Fruit fly (Drosophila melanogaster) whole organism, embryonic: ENCODE measurements around the gene CG42716.

Source experiments
- Antp ChIP-seq: fragments of 200-800 bp; sonication (Bioruptor generic); optimal IDR thresholded peaks from 3 replicates; lab custom pipeline; 2016; ENCODE audit warnings: missing biosample characterization, missing genetic modification characterization
- Bdp1 ChIP-seq: fragments of 200-800 bp; sonication (Bioruptor generic); optimal IDR thresholded peaks from 3 replicates; lab custom pipeline; 2016; ENCODE audit warnings: missing biosample characterization, missing genetic modification characterization
- CG16813 ChIP-seq: fragments of 200-800 bp; sonication (Bioruptor generic); IDR thresholded peaks from 3 replicates; pipeline ENCODE4 v1.3.6; 2022; ENCODE audit warnings: missing biosample characterization, missing genetic modification characterization; ENCODE audit not compliant: partially characterized antibody
- CG33557 ChIP-seq: fragments of 200-800 bp; sonication (Bioruptor generic); optimal IDR thresholded peaks from 2 replicates; lab custom pipeline; 2019; ENCODE audit warnings: missing biosample characterization, mild to moderate bottlenecking, missing genetic modification characterization, moderate library complexity
- CG4328 ChIP-seq: fragments of 200-800 bp; sonication (Bioruptor generic); optimal IDR thresholded peaks from 3 replicates; lab custom pipeline; 2017; ENCODE audit warnings: missing biosample characterization, missing genetic modification reagents, missing genetic modification characterization
- Poxn ChIP-seq: fragments of 200-800 bp; sonication (Bioruptor generic); IDR thresholded peaks from 2 replicates; pipeline ENCODE4 v1.3.6; 2022; ENCODE audit warnings: missing biosample characterization, missing genetic modification characterization
- Sry-β ChIP-seq: fragments of 200-800 bp; sonication (Bioruptor generic); optimal IDR thresholded peaks from 2 replicates; lab custom pipeline; 2018; ENCODE audit warnings: missing biosample characterization, mild to moderate bottlenecking, missing genetic modification characterization, moderate library complexity
- Vsx1 ChIP-seq: fragments of 200-800 bp; sonication (Bioruptor generic); optimal IDR thresholded peaks from 2 replicates; lab custom pipeline; 2017; ENCODE audit warnings: missing biosample characterization, mild to moderate bottlenecking, missing genetic modification characterization, missing genetic modification reagents
- YL-1 ChIP-seq: fragments of 200-800 bp; sonication (Bioruptor generic); optimal IDR thresholded peaks from 3 replicates; lab custom pipeline; 2017; ENCODE audit warnings: missing biosample characterization, mild to moderate bottlenecking, missing genetic modification characterization
- gsb-n ChIP-seq: fragments of 200-800 bp; sonication (Bioruptor generic); optimal IDR thresholded peaks from 3 replicates; lab custom pipeline; 2018; ENCODE audit warnings: missing biosample characterization, mild to moderate bottlenecking, missing genetic modification characterization
- klu ChIP-seq: fragments of 200-800 bp; sonication (Bioruptor generic); IDR thresholded peaks from 2 replicates; pipeline ENCODE4 v1.3.6; 2022; ENCODE audit warnings: missing biosample characterization, missing genetic modification characterization
- knrl ChIP-seq: fragments of 200-800 bp; sonication (Bioruptor generic); IDR thresholded peaks from 3 replicates; pipeline ENCODE4 v1.3.6; 2022; ENCODE audit warnings: missing biosample characterization, missing genetic modification characterization; ENCODE audit not compliant: partially characterized antibody
- scrt ChIP-seq: fragments of 200-800 bp; sonication (Bioruptor generic); optimal IDR thresholded peaks from 2 replicates; lab custom pipeline; 2018; ENCODE audit warnings: missing biosample characterization, mild to moderate bottlenecking, missing genetic modification characterization, moderate library complexity

DNA sequence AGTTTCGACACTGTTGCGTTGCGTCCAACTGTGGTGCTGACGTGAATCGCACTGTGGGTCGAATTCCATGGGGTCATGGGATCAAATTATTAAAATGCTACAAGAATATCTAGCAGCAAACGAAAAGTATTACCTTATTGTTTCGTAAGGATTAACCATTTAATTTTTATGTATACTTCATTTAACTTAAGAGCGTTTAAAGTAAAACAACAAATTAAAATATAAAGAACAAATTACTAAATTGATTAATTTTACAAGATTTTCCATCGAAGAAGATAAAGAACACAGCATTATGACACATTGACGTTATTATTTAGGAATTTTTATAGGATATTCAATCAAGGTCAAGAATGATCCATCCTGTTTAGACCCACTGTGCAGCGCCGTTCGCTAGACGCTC lies 20.5 kb downstream of the CG42716 start:
- no peak for TF ChIP-seq Sry-β (GFP tag; lab: Kevin White, UChicago)
- no peak for TF ChIP-seq CG16813
- TF ChIP-seq scrt = no peak
- TF ChIP-seq Bdp1 = no peak
- no peak for TF ChIP-seq Vsx1 (GFP tag; lab: Kevin White, UChicago)
- TF ChIP-seq klu = no peak
- no peak for TF ChIP-seq CG4328 (GFP tag; lab: Kevin White, UChicago)
- no peak for TF ChIP-seq Poxn (GFP tag; lab: Robert Waterston, UW)
- no peak for TF ChIP-seq Antp
- TF ChIP-seq YL-1 (GFP tag; lab: Kevin White, UChicago) = no peak
- TF ChIP-seq gsb-n (tag; lab: Kevin White, UChicago) = no peak
- TF ChIP-seq knrl (GFP tag; lab: Robert Waterston, UW) = no peak
- no peak for TF ChIP-seq CG33557
